Worm (Caenorhabditis elegans): Measurements from ENCODE around the gene C55A6.1.

ce11 chrV:11527531-11527930 is 22.8 kb upstream of the C55A6.1 start, which contains the start of gene ccch-1:
- TF ChIP-seq pes-1 (GFP tag; IDR thresholded peaks at IDR 0.05), result no peak
- no peak for TF ChIP-seq hmg-4 (GFP tag; optimal IDR thresholded peaks at IDR 0.05)
- TF ChIP-seq ama-1 (optimal IDR thresholded peaks at IDR 0.05), result no peak
